Fruit fly (Drosophila melanogaster): ENCODE results near the gene LysX.
A peak's percentile ranks its signal among the peaks of the same experiment; 100 is the strongest.

The LysX gene

dm6 chr3L:1151691-1152090, 43.4 kb downstream of the LysX start (continued):
- TF ChIP-seq Rx (GFP tag; IDR thresholded peaks at IDR 0.05) (peak; percentile 60), Hr51 (GFP tag; optimal IDR thresholded peaks at IDR 0.05) (peak in 1 of 2 experiments; percentile 65), CG17361 (GFP tag; IDR thresholded peaks at IDR 0.05) (0 out of 3 replicates have a peak, but pooled peaks have one; percentile 15), CG18476 (GFP tag; optimal IDR thresholded peaks at IDR 0.05) (peak; percentile 27), tio (GFP tag; optimal IDR thresholded peaks at IDR 0.05) (no peak), CG31441 (GFP tag; IDR thresholded peaks at IDR 0.05) (peak; percentile 63; the same call in 1 of the 2 replicates), CG10209 (GFP tag; optimal IDR thresholded peaks at IDR 0.05) (peak; percentile 30), Atf6 (GFP tag; IDR thresholded peaks at IDR 0.05) (peak; percentile 69), tin (GFP tag; optimal IDR thresholded peaks at IDR 0.05) (peak; percentile 27), Myb (GFP tag; optimal IDR thresholded peaks at IDR 0.05) (no peak), Meics (GFP tag; optimal IDR thresholded peaks at IDR 0.05) (peak; percentile 48), CG12391 (tag; optimal IDR thresholded peaks at IDR 0.05) (peak; percentile 38), tgo (GFP tag; IDR thresholded peaks at IDR 0.05) (peak; percentile 66; the same call in 2 of the 3 replicates), az2 (GFP tag; optimal IDR thresholded peaks at IDR 0.05) (peak; percentile 20), CG10147 (GFP tag; optimal IDR thresholded peaks at IDR 0.05) (peak; percentile 16), mld (GFP tag; IDR thresholded peaks at IDR 0.05; ENCODE audit: partially characterized antibody) (no peak), CG13894 (tag; optimal IDR thresholded peaks at IDR 0.05) (no peak), CG10654 (GFP tag; optimal IDR thresholded peaks at IDR 0.05) (peak; percentile 29), gem (tag; optimal IDR thresholded peaks at IDR 0.05) (peak; percentile 71), Dek (tag; optimal IDR thresholded peaks at IDR 0.05) (peak; percentile 49), br (optimal IDR thresholded peaks at IDR 0.05) (no peak), nmo (GFP tag; optimal IDR thresholded peaks at IDR 0.05) (peak; percentile 47), vfl (GFP tag; optimal IDR thresholded peaks at IDR 0.05) (no peak), fru (optimal IDR thresholded peaks at IDR 0.05) (no peak), CG2120 (GFP tag; optimal IDR thresholded peaks at IDR 0.05) (peak; percentile 66), tna (GFP tag; IDR thresholded peaks at IDR 0.05; ENCODE audit: partially characterized antibody) (no peak), C15 (GFP tag; IDR thresholded peaks at IDR 0.05) (no peak), CG4617 (GFP tag; optimal IDR thresholded peaks at IDR 0.05; ENCODE audit: borderline replicate concordance) (no peak), nau (GFP tag; optimal IDR thresholded peaks at IDR 0.05) (peak; percentile 1), Dip3 (GFP tag; optimal IDR thresholded peaks at IDR 0.05) (peak; percentile 8), gt (GFP tag; IDR thresholded peaks at IDR 0.05) (no peak), CG17359 (tag; optimal IDR thresholded peaks at IDR 0.05) (peak; percentile 40), row (GFP tag; IDR thresholded peaks at IDR 0.05) (peak; percentile 66), ftz-f1 (GFP tag; optimal IDR thresholded peaks at IDR 0.05) (no peak), CG1233 (GFP tag; optimal IDR thresholded peaks at IDR 0.05) (no peak), CG15601 (tag; optimal IDR thresholded peaks at IDR 0.05) (no peak), PHDP (tag; optimal IDR thresholded peaks at IDR 0.05) (peak; percentile 55), amos (GFP tag; IDR thresholded peaks at IDR 0.05; ENCODE audit: partially characterized antibody) (no peak), Ssrp (tag; optimal IDR thresholded peaks at IDR 0.05) (peak; percentile 28), CG9727 (GFP tag; optimal IDR thresholded peaks at IDR 0.05) (peak; percentile 52), Atf3 (GFP tag; optimal IDR thresholded peaks at IDR 0.05) (no peak), zfh2 (GFP tag; optimal IDR thresholded peaks at IDR 0.05) (peak; percentile 15), CG10274 (GFP tag; optimal IDR thresholded peaks at IDR 0.05) (peak; percentile 26), D19B (GFP tag; optimal IDR thresholded peaks at IDR 0.05) (peak; percentile 28), Oaz (GFP tag; IDR thresholded peaks at IDR 0.05) (peak; percentile 47), CG32532 (GFP tag; IDR thresholded peaks at IDR 0.05) (peak; percentile 76; the same call in 1 of the 2 replicates), CG11695 (GFP tag; IDR thresholded peaks at IDR 0.05) (peak; percentile 43; the same call in 1 of the 3 replicates), crc (GFP tag; optimal IDR thresholded peaks at IDR 0.05) (no peak), pb (GFP tag; optimal IDR thresholded peaks at IDR 0.05) (no peak), B-H1 (GFP tag; IDR thresholded peaks at IDR 0.05) (peak; percentile 39; the same call in 1 of the 3 replicates), caup (GFP tag; optimal IDR thresholded peaks at IDR 0.05; ENCODE audit: severe bottlenecking) (peak; percentile 31)
